Fruit fly (Drosophila melanogaster): ENCODE data around the gene CG31272.

DNA sequence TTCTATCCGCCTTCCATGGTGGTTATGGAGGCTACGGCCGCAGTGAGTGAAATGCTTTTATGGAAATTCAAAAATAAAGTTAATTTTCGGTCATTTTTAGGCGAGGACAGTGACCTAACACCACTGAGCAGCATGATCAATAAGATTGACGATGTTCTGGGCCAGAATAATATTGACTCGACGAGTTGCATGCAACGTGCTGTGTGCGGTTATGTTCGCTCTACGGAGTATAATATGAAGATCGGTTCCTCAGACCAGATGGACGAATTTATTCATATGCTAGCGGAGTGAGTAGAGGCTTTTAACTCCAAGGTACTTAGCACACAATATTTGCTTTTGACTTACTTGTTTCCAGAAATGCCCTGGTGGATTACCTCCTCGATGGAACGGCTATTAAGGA lies 21.0 kb upstream of the CG31272 start:
- TF ChIP-seq CG17806 (tag; optimal IDR thresholded peaks at IDR 0.05) (no peak), CG9948 (tag; optimal IDR thresholded peaks at IDR 0.05) (no peak), CG14655 (GFP tag; optimal IDR thresholded peaks at IDR 0.05) (no peak), Pif1A (GFP tag; optimal IDR thresholded peaks at IDR 0.05) (no peak), EcR (GFP tag; optimal IDR thresholded peaks at IDR 0.05) (no peak), Snoo (tag; optimal IDR thresholded peaks at IDR 0.05) (no peak), CG8301 (tag; optimal IDR thresholded peaks at IDR 0.05) (no peak), Ets98B (GFP tag; IDR thresholded peaks at IDR 0.05) (no peak), CG15710 (tag; optimal IDR thresholded peaks at IDR 0.05) (no peak), CG4496 (GFP tag; IDR thresholded peaks at IDR 0.05) (no peak), CG8159 (tag; optimal IDR thresholded peaks at IDR 0.05) (no peak)

Data from whole organism, pupa.